Fruit fly (Drosophila melanogaster): ENCODE measurements around the gene Srp72.
A peak's percentile ranks its signal among the peaks of the same experiment; 100 is the strongest.

Srp72 gene

dm6 chr3R:20596337-20596962 is 7.9 kb downstream of the Srp72 start:
- TF ChIP-seq cyc (GFP tag; optimal IDR thresholded peaks at IDR 0.05) = no peak
- no peak for TF ChIP-seq lz (GFP tag; optimal IDR thresholded peaks at IDR 0.05)
- no peak for TF ChIP-seq net (GFP tag; optimal IDR thresholded peaks at IDR 0.05)
- TF ChIP-seq svp (GFP tag) = no peak
- TF ChIP-seq pdm3 (GFP tag; optimal IDR thresholded peaks at IDR 0.05) = no peak
- TF ChIP-seq CG9139 (GFP tag; optimal IDR thresholded peaks at IDR 0.05) = no peak
- TF ChIP-seq OdsH (GFP tag; optimal IDR thresholded peaks at IDR 0.05) = no peak
- TF ChIP-seq Ets96B (tag; optimal IDR thresholded peaks at IDR 0.05) = no peak
- TF ChIP-seq fd85E (GFP tag; optimal IDR thresholded peaks at IDR 0.05) = no peak
- TF ChIP-seq Lpt (GFP tag; optimal IDR thresholded peaks at IDR 0.05) = no peak
- no peak for TF ChIP-seq CG4318 (GFP tag; optimal IDR thresholded peaks at IDR 0.05)
- TF ChIP-seq Smox (GFP tag; optimal IDR thresholded peaks at IDR 0.05) = no peak
- TF ChIP-seq eg (GFP tag; IDR thresholded peaks at IDR 0.05) = no peak
- no peak for TF ChIP-seq CG16779 (tag; optimal IDR thresholded peaks at IDR 0.05)
- no peak for TF ChIP-seq CG10631 (GFP tag; optimal IDR thresholded peaks at IDR 0.05)
- no peak for TF ChIP-seq CG8319 (GFP tag; optimal IDR thresholded peaks at IDR 0.05)
- no peak for TF ChIP-seq CG32006 (GFP tag; optimal IDR thresholded peaks at IDR 0.05)
- no peak for TF ChIP-seq salr (GFP tag; optimal IDR thresholded peaks at IDR 0.05)

- TF ChIP-seq Sox15 (GFP tag; optimal IDR thresholded peaks at IDR 0.05) (no peak), Eip78C (GFP tag) (peak; percentile 28), CG1621 (tag; optimal IDR thresholded peaks at IDR 0.05) (peak; percentile 20), fd59A (GFP tag; optimal IDR thresholded peaks at IDR 0.05) (no peak), CG8119 (GFP tag; IDR thresholded peaks at IDR 0.05) (no peak), achi (GFP tag; optimal IDR thresholded peaks at IDR 0.05) (no peak)
Measured at dm6 chr3R:20597407-20598325, 9.2 kb downstream of the Srp72 start.

dm6 chr3R:20600109-20600508 is 11.6 kb downstream of the Srp72 start:
- TF ChIP-seq CG6792 (GFP tag; optimal IDR thresholded peaks at IDR 0.05) (no peak), svp (GFP tag) (peak; percentile 72), CG11902 (GFP tag; optimal IDR thresholded peaks at IDR 0.05) (no peak), CG8119 (GFP tag; IDR thresholded peaks at IDR 0.05) (no peak), dac (GFP tag; optimal IDR thresholded peaks at IDR 0.05) (no peak), spab (GFP tag; optimal IDR thresholded peaks at IDR 0.05) (no peak)

dm6 chr3R:20602599-20602998 is 14.1 kb downstream of the Srp72 start:
- TF ChIP-seq CG31627 (GFP tag; optimal IDR thresholded peaks at IDR 0.05) (no peak), CG34406 (GFP tag; optimal IDR thresholded peaks at IDR 0.05) (no peak), cyc (GFP tag; optimal IDR thresholded peaks at IDR 0.05) (no peak), CG8319 (GFP tag; optimal IDR thresholded peaks at IDR 0.05) (no peak), acj6 (GFP tag; optimal IDR thresholded peaks at IDR 0.05) (no peak), fd59A (GFP tag; optimal IDR thresholded peaks at IDR 0.05) (no peak), net (GFP tag; optimal IDR thresholded peaks at IDR 0.05) (no peak), Hr39 (GFP tag; optimal IDR thresholded peaks at IDR 0.05) (no peak), CG4318 (GFP tag; optimal IDR thresholded peaks at IDR 0.05) (no peak), Smox (GFP tag; optimal IDR thresholded peaks at IDR 0.05) (no peak), Hr38 (GFP tag; optimal IDR thresholded peaks at IDR 0.05) (no peak), CG10669 (GFP tag; optimal IDR thresholded peaks at IDR 0.05) (no peak), CG11762 (GFP tag; optimal IDR thresholded peaks at IDR 0.05; ENCODE audit: insufficient read depth) (no peak), CG6808 (GFP tag; optimal IDR thresholded peaks at IDR 0.05) (no peak), CG3032 (tag; optimal IDR thresholded peaks at IDR 0.05) (no peak), eg (GFP tag; IDR thresholded peaks at IDR 0.05) (no peak), pdm3 (GFP tag; optimal IDR thresholded peaks at IDR 0.05) (no peak), vri (GFP tag; optimal IDR thresholded peaks at IDR 0.05) (no peak), lz (GFP tag; optimal IDR thresholded peaks at IDR 0.05) (no peak), fd85E (GFP tag; optimal IDR thresholded peaks at IDR 0.05) (no peak)
